Fruit fly (Drosophila melanogaster): ENCODE results near the gene CG5961.

CG5961 gene

DNA sequence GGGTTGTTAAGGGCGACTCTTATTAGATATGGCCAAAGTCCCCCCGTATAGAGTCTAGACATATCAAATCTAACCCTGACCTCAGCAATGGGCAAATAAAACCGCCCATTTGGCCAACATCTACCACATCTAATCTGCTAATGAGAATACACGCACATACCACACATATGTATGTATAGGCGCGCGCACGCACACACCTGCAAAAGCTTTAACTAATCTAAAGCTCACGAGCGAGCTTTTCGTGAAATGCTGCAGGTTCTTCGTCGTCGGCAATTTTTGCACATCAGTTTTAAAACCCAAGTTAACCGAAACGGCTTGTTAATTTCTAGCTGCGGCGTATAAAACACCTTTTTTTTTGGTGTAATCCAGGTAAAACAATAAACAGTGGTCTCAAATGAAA lies 16.3 kb downstream of the CG5961 start (continued):
- peak; percentile 30 for TF ChIP-seq CG13894 (tag; optimal IDR thresholded peaks at IDR 0.05)

DNA sequence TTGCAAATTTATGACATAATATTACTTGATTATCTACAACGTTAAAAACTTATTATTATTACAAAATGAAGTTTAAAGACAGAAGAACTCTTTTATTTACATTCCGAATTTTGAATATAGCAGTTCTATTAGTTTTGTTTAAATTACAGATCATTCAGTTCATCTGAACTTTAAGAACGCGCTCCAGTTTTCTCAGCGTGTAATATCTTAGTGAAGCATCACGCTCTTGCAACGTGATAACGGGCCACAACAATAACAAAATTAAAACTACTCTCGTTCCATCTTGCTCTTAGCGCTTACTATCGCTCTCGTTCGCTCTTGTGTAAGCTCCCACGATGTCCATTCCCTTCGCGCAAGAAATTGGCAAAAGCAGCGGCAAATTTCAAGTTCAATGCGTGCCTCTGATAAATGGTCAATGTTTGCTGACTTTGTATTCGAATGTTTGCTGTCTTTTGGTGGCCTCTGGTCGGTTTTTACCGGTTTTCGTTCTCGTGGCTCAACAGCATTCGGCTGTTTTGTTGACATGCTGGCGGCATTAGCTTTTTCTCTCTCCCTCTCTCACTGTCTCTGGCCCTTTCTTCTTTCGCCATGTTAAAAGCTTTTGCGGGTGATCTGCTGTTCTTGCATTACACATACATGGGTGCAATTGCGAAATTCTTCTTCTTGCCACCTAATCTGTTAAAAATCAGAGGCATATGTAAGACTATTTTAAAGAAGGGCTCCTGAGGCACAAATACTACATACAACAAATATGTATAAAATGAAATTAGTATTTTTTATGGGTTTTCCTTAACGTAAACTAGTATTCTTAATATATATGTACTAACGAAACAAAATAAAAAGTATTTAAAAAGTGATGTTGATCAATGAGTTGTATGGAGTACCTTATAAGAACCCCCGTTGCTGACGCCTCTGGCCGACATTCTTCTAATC lies 17.2 kb downstream of the CG5961 start:
- TF ChIP-seq CG34376 (GFP tag; optimal IDR thresholded peaks at IDR 0.05) = no peak
- no peak for TF ChIP-seq CG10543 (GFP tag; optimal IDR thresholded peaks at IDR 0.05)
- TF ChIP-seq CG30403 (GFP tag; optimal IDR thresholded peaks at IDR 0.05) = peak; percentile 54
- TF ChIP-seq fd3F (GFP tag; optimal IDR thresholded peaks at IDR 0.05) = no peak
- no peak for TF ChIP-seq exex (tag; optimal IDR thresholded peaks at IDR 0.05)
- no peak for TF ChIP-seq lov (optimal IDR thresholded peaks at IDR 0.05)
- no peak for TF ChIP-seq lov (GFP tag; IDR thresholded peaks at IDR 0.05)
- TF ChIP-seq CG15073 (GFP tag; optimal IDR thresholded peaks at IDR 0.05) = no peak
- no peak for TF ChIP-seq Bgb (GFP tag; IDR thresholded peaks at IDR 0.05; ENCODE audit: partially characterized antibody)
- TF ChIP-seq Doc2 (GFP tag; IDR thresholded peaks at IDR 0.05) = no peak
- peak; percentile 83 for TF ChIP-seq Med (GFP tag)
- peak; percentile 24 for TF ChIP-seq CG1832 (GFP tag; optimal IDR thresholded peaks at IDR 0.05)
- no peak for TF ChIP-seq CG8359 (GFP tag; optimal IDR thresholded peaks at IDR 0.05; ENCODE audit: borderline replicate concordance)
- peak; percentile 3 for TF ChIP-seq org-1 (GFP tag; optimal IDR thresholded peaks at IDR 0.05)
- TF ChIP-seq unpg (GFP tag; optimal IDR thresholded peaks at IDR 0.05) = peak; percentile 34
- TF ChIP-seq zf30C (GFP tag; optimal IDR thresholded peaks at IDR 0.05) = peak; percentile 51
- peak; percentile 64 for TF ChIP-seq grau (tag; optimal IDR thresholded peaks at IDR 0.05)
- TF ChIP-seq lmd (GFP tag; IDR thresholded peaks at IDR 0.05) = peak; percentile 24; the same call in 1 of the 2 replicates
- TF ChIP-seq CG42726 (GFP tag; IDR thresholded peaks at IDR 0.05; ENCODE audit: partially characterized antibody) = no peak
- peak; percentile 58 for TF ChIP-seq CG11504 (tag; optimal IDR thresholded peaks at IDR 0.05)
- TF ChIP-seq HmgZ (tag; optimal IDR thresholded peaks at IDR 0.05) = no peak
- TF ChIP-seq CG10321 (GFP tag; IDR thresholded peaks at IDR 0.05) = peak; percentile 76
- TF ChIP-seq ind (GFP tag; optimal IDR thresholded peaks at IDR 0.05) = peak; percentile 39
- TF ChIP-seq Dad (GFP tag; optimal IDR thresholded peaks at IDR 0.05) = no peak
- no peak for TF ChIP-seq caup (GFP tag; optimal IDR thresholded peaks at IDR 0.05; ENCODE audit: severe bottlenecking)
- no peak for TF ChIP-seq CG15011 (GFP tag; optimal IDR thresholded peaks at IDR 0.05)
- peak; percentile 17 for TF ChIP-seq Sox100B (GFP tag; optimal IDR thresholded peaks at IDR 0.05)
- no peak for TF ChIP-seq H15 (GFP tag; IDR thresholded peaks at IDR 0.05)
- no peak for TF ChIP-seq CG1792 (GFP tag; optimal IDR thresholded peaks at IDR 0.05)
- peak; percentile 23; the same call in 1 of the 2 replicates for TF ChIP-seq al (GFP tag; IDR thresholded peaks at IDR 0.05)
- no peak for TF ChIP-seq klu (GFP tag; IDR thresholded peaks at IDR 0.05)
- peak; percentile 43; the same call in 1 of the 3 replicates for TF ChIP-seq dysf (GFP tag; IDR thresholded peaks at IDR 0.05)
- TF ChIP-seq Dek (tag; optimal IDR thresholded peaks at IDR 0.05) = peak; percentile 12
- peak; percentile 64 for TF ChIP-seq ftz-f1 (GFP tag; optimal IDR thresholded peaks at IDR 0.05)
- peak; percentile 49 for TF ChIP-seq Hmr (GFP tag; optimal IDR thresholded peaks at IDR 0.05)
- TF ChIP-seq Taf1 (GFP tag; IDR thresholded peaks at IDR 0.05) = peak; percentile 39; the same call in 1 of the 2 replicates
- no peak for TF ChIP-seq fd96Cb (tag; optimal IDR thresholded peaks at IDR 0.05)
- TF ChIP-seq CG13894 (tag; optimal IDR thresholded peaks at IDR 0.05) = peak; percentile 34
- TF ChIP-seq Max (GFP tag; optimal IDR thresholded peaks at IDR 0.05) = peak; percentile 23
- peak; percentile 55 for TF ChIP-seq PHDP (tag; optimal IDR thresholded peaks at IDR 0.05)
- no peak for TF ChIP-seq eyg (GFP tag; optimal IDR thresholded peaks at IDR 0.05)
- no peak for TF ChIP-seq MBD-R2 (GFP tag; IDR thresholded peaks at IDR 0.05)
- no peak for TF ChIP-seq Lpt (GFP tag; optimal IDR thresholded peaks at IDR 0.05)
- no peak for TF ChIP-seq nau (GFP tag; optimal IDR thresholded peaks at IDR 0.05)
- no peak for TF ChIP-seq hb (GFP tag; IDR thresholded peaks at IDR 0.05; ENCODE audit: partially characterized antibody)
- TF ChIP-seq CG3163 (GFP tag; optimal IDR thresholded peaks at IDR 0.05) = peak; percentile 4
